Worm (Caenorhabditis elegans): ENCODE measurements around the gene srg-20.

- no peak for TF ChIP-seq flt-1 (GFP tag; IDR thresholded peaks at IDR 0.05)
- no peak for TF ChIP-seq ztf-23 (GFP tag; IDR thresholded peaks at IDR 0.05)
- no peak for TF ChIP-seq ref-1 (GFP tag; conservative IDR thresholded peaks at IDR 0.05)
These were observed 39.6 kb downstream of the srg-20 start, which contains the start of gene fbxb-17 for ce11 chrII:1676088-1676487.
